Fruit fly (Drosophila melanogaster) S2 (cell line): Measurements from ENCODE around the gene Cox10.

Source experiments
- CG8478 ChIP-seq: fragments of >200 bp; optimal IDR thresholded peaks from 2 replicates; lab custom pipeline; 2018
- CTCF ChIP-seq, 2 experiments: fragments of >200 bp; optimal IDR thresholded peaks; 2 replicates each; lab custom pipeline; 2018

The Cox10 gene

DNA sequence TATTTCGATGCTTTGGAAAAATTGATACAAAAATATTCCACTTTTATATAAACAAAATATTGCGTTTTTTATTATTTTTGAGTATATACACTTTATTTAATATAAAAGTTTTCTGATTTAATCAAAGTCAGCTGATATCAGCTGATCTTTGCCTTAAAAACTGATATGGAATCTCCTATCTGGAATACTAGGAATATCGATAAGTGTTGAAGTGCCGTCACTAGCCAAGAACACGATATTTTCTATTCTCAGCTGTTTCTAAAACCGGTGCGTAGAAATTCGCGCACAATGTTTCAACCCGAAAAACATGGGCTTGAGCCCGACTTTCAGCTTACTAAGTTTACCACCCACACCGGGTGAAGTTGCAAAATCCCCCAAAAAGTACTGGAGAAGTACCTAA lies 11.2 kb downstream of the Cox10 start, which contains the start of gene Sps2:
Sps2 (plus strand) TSS at position 124 of the 400 bp plus-strand sequence.
- TF ChIP-seq CG8478 (lab: Kevin White, UChicago) = no peak
- TF ChIP-seq CTCF (optimal IDR thresholded peaks at IDR 0.05; lab: Kevin White, UChicago) = no peak

DNA sequence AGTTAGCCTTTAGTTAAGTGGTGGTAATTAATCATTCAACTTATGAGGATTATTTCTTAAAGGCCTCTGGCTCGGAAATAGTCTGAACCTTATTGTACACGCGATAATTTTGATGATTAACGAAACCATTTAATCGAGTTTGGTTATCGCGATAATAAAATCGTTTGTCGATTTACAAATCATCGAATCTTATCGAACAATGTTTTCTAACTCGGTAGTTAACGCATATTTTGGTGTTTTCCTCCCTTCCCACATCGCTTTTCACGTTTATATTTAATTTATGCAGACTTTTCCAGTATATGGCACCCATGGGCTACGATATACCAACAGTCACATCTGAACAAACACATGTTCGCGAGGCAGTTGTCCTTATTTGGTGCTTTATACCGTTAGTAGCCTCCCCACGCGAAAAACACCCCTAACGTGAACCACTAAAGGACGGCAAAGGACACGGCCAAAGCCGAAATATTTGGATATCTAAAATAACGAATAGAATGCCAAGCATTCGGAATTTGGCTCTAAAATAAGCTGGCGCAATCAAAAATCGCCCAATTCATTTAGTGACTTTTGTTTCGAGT lies 12.8 kb downstream of the Cox10 start, which contains the start of gene Frmd5:
Frmd5 (plus strand) TSS at position 414 of the 578 bp plus-strand sequence.
- TF ChIP-seq CG8478 (lab: Kevin White, UChicago) (no peak), CTCF (optimal IDR thresholded peaks at IDR 0.05; lab: Kevin White, UChicago) (no peak)

DNA sequence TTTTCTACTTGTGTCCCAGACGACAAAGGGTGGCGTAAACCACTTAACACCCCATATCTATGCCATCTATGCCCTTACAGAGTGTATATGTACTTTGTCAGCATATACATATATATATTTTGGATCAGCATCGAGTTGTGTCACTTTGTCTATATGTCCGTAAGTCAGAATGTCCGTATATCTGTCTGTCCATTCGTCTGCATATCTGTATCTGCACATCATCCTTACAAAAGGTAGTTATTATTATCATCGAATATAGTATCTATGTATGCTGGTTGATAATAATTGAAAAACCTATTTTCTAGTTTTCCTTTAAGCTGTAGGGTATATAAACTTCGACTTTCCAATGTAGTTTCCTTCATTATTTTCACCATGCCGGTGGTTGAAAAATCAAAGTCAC lies 19.9 kb downstream of the Cox10 start:
- TF ChIP-seq CG8478 (lab: Kevin White, UChicago) (no peak), CTCF (optimal IDR thresholded peaks at IDR 0.05; lab: Kevin White, UChicago) (no peak)

DNA sequence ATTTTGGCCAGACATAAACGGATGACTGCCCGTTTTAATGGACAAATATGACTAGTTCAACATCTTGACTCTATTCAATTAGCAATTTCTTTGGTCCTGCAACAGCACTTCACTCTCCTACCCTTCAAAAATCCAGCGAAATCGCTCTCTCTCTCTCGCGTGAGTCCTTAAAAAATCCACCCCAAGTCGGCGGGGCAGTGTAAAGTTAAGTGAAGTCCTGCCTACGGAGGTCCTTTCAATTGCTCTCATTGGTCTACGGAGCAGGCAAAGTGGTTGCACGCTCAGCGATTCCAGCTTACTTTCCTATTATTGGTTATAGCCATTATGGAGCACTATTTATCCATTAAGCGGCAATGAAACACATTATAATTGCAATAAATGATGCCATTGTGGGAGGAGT lies 22.6 kb downstream of the Cox10 start, which contains the start of gene CG34367:
CG34367 (minus strand) TSS at position 35 of the 400 bp plus-strand sequence.
- TF ChIP-seq CTCF (optimal IDR thresholded peaks at IDR 0.05; lab: Kevin White, UChicago) = no peak
- TF ChIP-seq CG8478 (lab: Kevin White, UChicago) = no peak

DNA sequence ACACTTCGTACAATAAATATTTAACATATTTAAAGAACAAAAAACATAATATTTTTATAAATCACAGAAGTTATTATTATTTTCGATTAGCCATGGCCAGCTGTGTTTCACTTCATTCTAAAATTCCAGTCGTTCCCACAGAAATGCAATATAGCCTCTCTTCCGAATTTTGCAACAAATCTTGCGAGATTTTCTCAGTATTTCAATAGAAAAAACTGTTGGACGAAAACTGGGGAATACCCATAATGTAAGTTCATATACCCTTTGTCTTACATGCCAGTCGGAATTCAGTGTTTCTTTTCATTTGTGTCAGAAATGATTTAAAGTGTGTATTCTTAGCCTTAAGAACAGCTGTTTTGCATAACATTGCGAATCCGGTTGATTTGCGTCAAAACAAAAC lies 25.2 kb downstream of the Cox10 start, which contains the start of the genes CtsL4 and ClpP:
CtsL4 (minus strand) TSS at position 90 of the 400 bp plus-strand sequence.
ClpP (plus strand) TSS at position 288 of the 400 bp plus-strand sequence.
- TF ChIP-seq CG8478 (lab: Kevin White, UChicago) = no peak
- no peak for TF ChIP-seq CTCF (optimal IDR thresholded peaks at IDR 0.05; lab: Kevin White, UChicago)

DNA sequence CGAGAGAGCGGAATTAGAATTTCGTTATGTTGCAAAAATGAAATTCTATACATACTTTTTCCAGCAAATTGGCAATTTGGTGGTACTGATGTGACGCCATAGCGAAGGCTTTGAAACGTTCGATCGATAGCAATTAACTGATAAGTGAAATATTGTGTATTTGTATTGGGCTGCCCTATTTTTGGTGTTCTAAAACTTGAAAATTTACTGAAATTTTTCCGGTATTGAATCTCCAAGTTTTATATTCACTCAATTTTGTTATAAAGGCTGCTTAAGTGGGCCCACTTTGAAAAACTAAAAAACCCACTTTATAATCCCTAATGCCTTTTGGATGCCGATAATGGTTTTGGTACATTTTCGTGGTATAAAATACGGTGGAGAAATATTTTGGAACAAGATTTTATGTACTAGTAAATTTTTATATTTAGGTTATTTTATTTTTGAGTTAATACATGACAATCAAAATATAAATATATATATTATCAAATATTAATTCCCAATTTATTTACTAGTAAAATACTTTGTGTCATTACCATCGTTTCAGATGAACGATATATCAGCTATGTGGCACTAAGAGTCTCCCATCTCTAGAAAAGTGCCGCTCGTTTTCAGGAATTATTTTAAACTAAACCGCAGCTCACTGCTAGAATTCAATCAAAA lies 31.3 kb downstream of the Cox10 start, which contains the start of the genes Cand1 and pim:
Cand1 (minus strand) TSS at position 300 of the 660 bp plus-strand sequence.
pim (plus strand) TSS at position 582 of the 660 bp plus-strand sequence.
- TF ChIP-seq CG8478 (lab: Kevin White, UChicago) = no peak
- TF ChIP-seq CTCF (optimal IDR thresholded peaks at IDR 0.05; lab: Kevin White, UChicago) = no peak

DNA sequence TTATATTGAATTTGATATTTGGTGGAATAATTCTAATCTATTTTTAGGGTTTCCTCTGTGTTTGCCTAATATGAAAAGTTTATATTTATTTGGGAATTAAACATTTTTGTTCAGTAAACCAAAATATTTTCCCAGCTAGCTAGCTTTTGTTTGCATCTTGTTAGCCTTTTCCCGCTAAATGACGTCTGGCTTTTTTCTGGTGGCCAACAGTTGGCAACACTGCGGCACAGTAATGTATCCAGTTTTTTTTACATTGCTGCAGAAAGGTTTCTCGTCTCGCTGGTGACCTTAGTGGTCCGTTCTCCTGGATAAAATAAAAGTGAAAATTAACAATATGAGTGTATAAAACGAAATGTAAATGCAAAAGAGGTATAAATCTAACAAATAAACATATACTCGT lies 33.0 kb downstream of the Cox10 start, which contains the start of gene lft:
lft (plus strand) TSS at position 243 of the 400 bp plus-strand sequence.
- no peak for TF ChIP-seq CG8478 (lab: Kevin White, UChicago)
- TF ChIP-seq CTCF (optimal IDR thresholded peaks at IDR 0.05; lab: Kevin White, UChicago) = no peak

DNA sequence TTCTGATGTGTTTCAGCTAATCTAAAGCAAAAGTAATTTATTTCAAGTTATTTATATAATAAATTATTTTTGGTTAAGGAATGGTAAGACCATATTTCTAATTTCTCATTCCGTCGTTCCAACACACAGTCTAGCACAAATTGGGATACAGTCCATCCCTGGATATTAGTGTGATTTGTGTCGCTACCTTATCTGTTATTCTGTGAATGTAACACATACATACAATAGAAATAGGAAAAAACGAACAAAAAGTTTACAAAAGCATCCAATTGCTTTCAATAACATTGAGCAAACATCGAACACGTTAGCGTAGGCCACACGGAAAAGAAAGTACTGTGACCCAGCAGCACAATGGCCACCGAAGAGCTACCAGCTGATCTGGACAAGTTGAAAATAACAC lies 35.3 kb downstream of the Cox10 start, which contains the start of gene CG5056:
CG5056 (plus strand) TSS at position 168 of the 400 bp plus-strand sequence.
- no peak for TF ChIP-seq CG8478 (lab: Kevin White, UChicago)
- no peak for TF ChIP-seq CTCF (optimal IDR thresholded peaks at IDR 0.05; lab: Kevin White, UChicago)

DNA sequence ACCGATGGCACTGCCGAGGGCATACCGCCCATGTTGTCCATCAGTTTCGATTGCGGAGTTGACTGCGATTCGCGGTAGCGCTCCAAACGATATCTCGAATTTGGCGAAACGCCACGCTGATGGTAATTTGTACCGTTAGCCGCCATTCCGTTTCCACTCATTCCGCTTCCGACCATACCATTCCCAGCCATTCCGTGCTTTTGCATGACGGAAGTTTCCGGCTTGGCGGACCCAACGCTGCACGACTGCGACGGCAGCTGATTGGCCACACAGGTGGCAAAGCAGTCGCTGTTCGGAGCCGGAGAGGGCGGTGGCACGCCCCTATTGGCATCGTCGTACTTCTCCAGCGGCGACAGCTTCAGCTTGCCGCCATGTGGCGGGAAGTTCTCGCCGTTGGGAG lies 41.0 kb downstream of the Cox10 start:
- TF ChIP-seq CTCF (optimal IDR thresholded peaks at IDR 0.05; lab: Kevin White, UChicago) (no peak), CG8478 (lab: Kevin White, UChicago) (no peak)

DNA sequence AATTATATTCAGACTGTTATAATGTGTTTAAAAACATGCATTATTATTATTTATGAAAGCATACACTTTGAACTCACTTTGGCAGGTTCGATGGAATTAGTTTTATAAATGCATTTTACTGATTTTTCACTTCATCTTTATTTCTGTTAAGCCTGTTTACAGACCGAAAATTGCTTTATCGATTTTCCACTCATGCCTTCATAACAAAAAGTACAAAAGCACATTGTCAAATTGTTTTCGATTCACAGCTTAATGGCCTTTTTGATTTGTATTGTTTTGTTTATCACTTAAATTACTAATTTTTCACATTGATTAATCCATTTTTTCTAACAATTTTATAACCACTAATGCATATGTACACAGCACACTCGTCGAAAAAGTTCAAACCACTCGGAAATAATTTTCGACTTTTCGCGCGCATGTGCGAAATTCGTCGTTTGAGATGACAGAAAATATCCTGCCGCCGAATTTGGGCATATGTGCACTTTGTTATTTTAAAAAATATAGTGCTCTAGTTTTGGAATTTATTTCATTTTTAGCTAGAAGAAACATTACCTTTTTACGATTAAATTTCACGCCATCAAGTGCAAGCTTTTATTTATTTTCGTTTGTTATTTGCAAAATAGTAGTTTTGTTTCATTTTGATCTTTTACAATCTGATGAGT lies 42.5 kb downstream of the Cox10 start, which contains the start of gene rho-5:
rho-5 (minus strand) TSS at position 296 of the 665 bp plus-strand sequence.
- TF ChIP-seq CTCF (optimal IDR thresholded peaks at IDR 0.05; lab: Kevin White, UChicago) (no peak), CG8478 (lab: Kevin White, UChicago) (no peak)

DNA sequence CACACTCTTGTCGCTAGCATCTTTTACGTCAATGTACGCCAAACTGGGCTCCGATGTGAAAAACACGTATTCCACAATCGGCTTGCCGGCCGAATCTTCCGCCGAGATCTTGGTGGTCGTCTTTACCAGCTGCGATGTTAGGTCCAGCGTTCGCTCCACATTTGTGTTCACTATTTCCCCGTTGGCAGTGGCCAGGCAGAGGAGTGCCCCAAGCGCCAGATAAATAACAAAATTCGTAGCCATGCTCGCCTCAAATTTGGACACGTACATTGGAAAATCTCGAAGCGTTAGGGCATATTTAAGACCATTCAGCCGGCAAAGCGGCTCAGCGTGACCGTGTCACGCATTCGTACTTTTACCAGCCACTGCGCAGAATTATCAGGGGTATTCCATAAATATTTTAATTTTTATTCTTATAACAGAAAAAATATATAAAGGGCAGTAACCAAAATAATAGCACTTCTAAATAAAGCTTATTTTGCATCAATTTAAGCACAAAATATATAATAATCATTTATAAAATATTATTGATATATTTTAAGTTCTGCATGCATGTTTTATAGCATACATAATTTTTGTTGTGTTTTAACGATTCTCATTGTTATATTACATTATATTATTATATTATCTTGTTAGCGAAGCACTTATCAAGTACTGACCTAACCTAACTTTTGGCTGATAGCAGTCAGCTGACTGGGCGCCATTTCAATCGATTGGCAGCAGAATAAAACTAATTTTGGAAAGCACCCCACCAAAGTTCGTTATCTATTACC lies 44.4 kb downstream of the Cox10 start, which contains the start of the genes CG33303 and dpr19:
CG33303 (minus strand) TSS at position 294 of the 773 bp plus-strand sequence.
dpr19 (plus strand) TSS at position 705 of the 773 bp plus-strand sequence.
- TF ChIP-seq CTCF (optimal IDR thresholded peaks at IDR 0.05; lab: Kevin White, UChicago) (no peak), CG8478 (lab: Kevin White, UChicago) (no peak)

DNA sequence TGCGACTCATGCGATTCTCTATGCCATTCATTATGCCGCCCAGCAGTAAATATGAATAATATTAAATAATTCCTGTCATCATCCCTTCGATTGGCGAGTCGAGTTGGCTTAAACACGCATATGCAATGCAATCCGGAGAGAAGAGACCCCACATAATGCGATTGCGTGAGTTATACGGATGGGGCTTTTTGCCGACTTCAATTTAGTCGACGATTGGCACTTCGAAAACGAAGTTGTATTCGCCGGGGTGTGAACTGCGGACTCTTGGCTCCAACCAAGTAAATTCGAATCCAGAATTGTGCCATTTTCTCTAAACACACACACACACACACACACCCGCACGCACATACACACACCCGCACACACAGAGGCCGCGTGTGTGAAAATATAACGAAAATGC lies 45.0 kb downstream of the Cox10 start:
- no peak for TF ChIP-seq CG8478 (lab: Kevin White, UChicago)
- no peak for TF ChIP-seq CTCF (optimal IDR thresholded peaks at IDR 0.05; lab: Kevin White, UChicago)

DNA sequence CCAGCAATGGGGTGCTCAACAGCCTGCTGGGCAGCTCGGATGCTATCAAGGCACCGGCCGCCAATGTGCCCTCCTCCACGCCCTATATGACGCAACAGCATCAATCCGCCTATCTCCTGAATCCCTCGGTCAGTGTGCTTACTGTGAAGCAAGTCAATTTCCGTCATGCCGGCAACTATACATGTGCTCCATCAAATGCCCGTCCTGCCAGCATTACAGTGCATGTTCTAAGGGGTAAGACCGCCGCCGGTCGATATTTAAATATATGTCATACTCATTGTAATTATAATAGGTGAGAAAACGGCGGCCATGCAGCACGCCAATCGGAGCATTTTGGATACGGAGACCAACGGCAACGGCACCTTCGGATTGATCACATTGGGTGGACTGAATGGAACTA lies 47.4 kb downstream of the Cox10 start:
- TF ChIP-seq CG8478 (lab: Kevin White, UChicago) = no peak
- no peak for TF ChIP-seq CTCF (optimal IDR thresholded peaks at IDR 0.05; lab: Kevin White, UChicago)
